Worm (Caenorhabditis elegans): ENCODE measurements around the gene C50E3.9.

ce11 chrV:7587637-7588036 is 12.4 kb downstream of the C50E3.9 start, which contains the start of the genes F19F10.11 and C50E3.5:
- TF ChIP-seq ZK185.1 (tag; optimal IDR thresholded peaks at IDR 0.05; ENCODE audit: poor library complexity, severe bottlenecking) (no peak), F49E8.2 (tag; optimal IDR thresholded peaks at IDR 0.05; ENCODE audit: insufficient read depth) (no peak), sea-2 (GFP tag; IDR thresholded peaks at IDR 0.05) (no peak), mes-4 (tag; optimal IDR thresholded peaks at IDR 0.05) (no peak), F57C9.4 (tag; optimal IDR thresholded peaks at IDR 0.05) (no peak), T26A5.8 (tag; optimal IDR thresholded peaks at IDR 0.05) (no peak), nfya-1 (tag; optimal IDR thresholded peaks at IDR 0.05; ENCODE audit: borderline replicate concordance, insufficient read depth) (no peak), ama-1 (optimal IDR thresholded peaks at IDR 0.05) (no peak), ama-1 (GFP tag; optimal IDR thresholded peaks at IDR 0.05) (no peak), pha-4 (tag; optimal IDR thresholded peaks at IDR 0.05) (no peak), rpc-1 (optimal IDR thresholded peaks at IDR 0.05) (no peak), rpc-1 (tag; optimal IDR thresholded peaks at IDR 0.05) (no peak), efl-1 (GFP tag; optimal IDR thresholded peaks at IDR 0.05) (no peak), snpc-4 (GFP tag; optimal IDR thresholded peaks at IDR 0.05) (no peak), snpc-4 (tag; optimal IDR thresholded peaks at IDR 0.05) (peak in 3 of 4 experiments; percentile 12 to 34 (median 18)), unc-62 (GFP tag; optimal IDR thresholded peaks at IDR 0.05) (no peak)

Data from whole organism, young adult.